Worm (Caenorhabditis elegans) whole organism, L2 larva: ENCODE results near the gene grl-5.

ENCODE experiments used
- F13H6.1 ChIP-seq: sonication (generic microtip); optimal IDR thresholded peaks from 2 replicates; lab custom pipeline; 2016; ENCODE audit warnings: missing genetic modification characterization, missing compliant biosample characterization
- Y55F3AM.14 ChIP-seq: fragments of 200-800 bp; sonication (Bioruptor generic); optimal IDR thresholded peaks from 2 replicates; lab custom pipeline; 2018; ENCODE audit warnings: mild to moderate bottlenecking, missing genetic modification characterization, missing compliant biosample characterization
- aly-2 ChIP-seq: fragments of 150-350 bp; optimal IDR thresholded peaks from 2 replicates; lab custom pipeline; 2014; ENCODE audit warnings: missing biosample characterization, missing genetic modification characterization
- ama-1 ChIP-seq: fragments of 150-350 bp; optimal IDR thresholded peaks from 2 replicates; lab custom pipeline; 2018; ENCODE audit warnings: inconsistent platforms
- blmp-1 ChIP-seq: sonication (generic microtip); optimal IDR thresholded peaks from 2 replicates; lab custom pipeline; 2017; ENCODE audit warnings: missing genetic modification characterization, mild to moderate bottlenecking, missing compliant biosample characterization, antibody characterized with exemption, moderate library complexity; ENCODE audit not compliant: insufficient read depth
- ceh-16 ChIP-seq: fragments of 150-350 bp; optimal IDR thresholded peaks from 2 replicates; lab custom pipeline; 2014; ENCODE audit warnings: missing biosample characterization, missing genetic modification characterization
- crh-2 ChIP-seq: sonication (generic microtip); optimal IDR thresholded peaks from 2 replicates; lab custom pipeline; 2017; ENCODE audit warnings: missing biosample characterization, missing genetic modification characterization
- elt-1 ChIP-seq: fragments of 150-350 bp; optimal IDR thresholded peaks from 2 replicates; lab custom pipeline; 2014; ENCODE audit warnings: missing biosample characterization, missing genetic modification characterization
- elt-3 ChIP-seq: sonication (generic microtip); optimal IDR thresholded peaks from 2 replicates; lab custom pipeline; 2017; ENCODE audit warnings: missing biosample characterization, missing genetic modification characterization
- fos-1 ChIP-seq: fragments of 150-350 bp; optimal IDR thresholded peaks from 2 replicates; lab custom pipeline; 2014; ENCODE audit warnings: missing biosample characterization, missing genetic modification characterization
- gmeb-1 ChIP-seq: fragments of 150-350 bp; optimal IDR thresholded peaks from 2 replicates; lab custom pipeline; 2014; ENCODE audit warnings: missing biosample characterization, missing genetic modification characterization
- lin-11 ChIP-seq: fragments of 150-350 bp; sonication (generic microtip); optimal IDR thresholded peaks from 2 replicates; lab custom pipeline; 2014; ENCODE audit warnings: missing biosample characterization, missing genetic modification characterization, inconsistent platforms, mixed read lengths
- lin-13 ChIP-seq: fragments of 150-350 bp; optimal IDR thresholded peaks from 2 replicates; lab custom pipeline; 2014; ENCODE audit warnings: missing biosample characterization, missing genetic modification reagents, missing genetic modification characterization
- lin-39 ChIP-seq: fragments of 150-350 bp; optimal IDR thresholded peaks from 2 replicates; lab custom pipeline; 2014; ENCODE audit warnings: missing biosample characterization, missing genetic modification reagents, missing genetic modification characterization
- lsy-2 ChIP-seq, 2 experiments: fragments of 150-350 bp in 1 of 2; sonication (generic microtip) in 1 of 2; optimal IDR thresholded peaks; 2 replicates each; lab custom pipeline; 2014 to 2017; ENCODE audit warnings: missing biosample characterization in 2 of 2, missing genetic modification characterization in 2 of 2
- mbf-1 ChIP-seq: sonication (generic microtip); optimal IDR thresholded peaks from 2 replicates; lab custom pipeline; 2017; ENCODE audit warnings: missing biosample characterization, missing genetic modification characterization
- mdl-1 ChIP-seq, 2 experiments: fragments of 150-350 bp in 1 of 2; sonication (generic microtip) in 1 of 2; optimal IDR thresholded peaks; 2 replicates each; lab custom pipeline; 2017; ENCODE audit warnings: missing biosample characterization in 2 of 2, missing genetic modification characterization in 2 of 2
- nhr-10 ChIP-seq: sonication (generic microtip); optimal IDR thresholded peaks from 2 replicates; lab custom pipeline; 2017; ENCODE audit warnings: missing biosample characterization, missing genetic modification characterization
- nhr-11 ChIP-seq: fragments of 150-350 bp; optimal IDR thresholded peaks from 2 replicates; lab custom pipeline; 2014; ENCODE audit warnings: missing biosample characterization, missing genetic modification characterization
- nhr-21 ChIP-seq: fragments of 150-350 bp; optimal IDR thresholded peaks from 2 replicates; lab custom pipeline; 2014; ENCODE audit warnings: missing biosample characterization, missing genetic modification characterization
- nhr-23 ChIP-seq: fragments of 150-350 bp; optimal IDR thresholded peaks from 2 replicates; lab custom pipeline; 2014; ENCODE audit warnings: missing biosample characterization, missing genetic modification reagents, missing genetic modification characterization
- nhr-237 ChIP-seq: fragments of 150-350 bp; optimal IDR thresholded peaks from 2 replicates; lab custom pipeline; 2014; ENCODE audit warnings: missing biosample characterization, missing genetic modification characterization
- nhr-25 ChIP-seq: fragments of 150-350 bp; sonication (generic microtip); optimal IDR thresholded peaks from 3 replicates; lab custom pipeline; 2014; ENCODE audit warnings: missing biosample characterization, missing genetic modification characterization
- nhr-6 ChIP-seq: fragments of 150-350 bp; optimal IDR thresholded peaks from 2 replicates; lab custom pipeline; 2014; ENCODE audit warnings: missing biosample characterization, missing genetic modification characterization
- nhr-77 ChIP-seq: fragments of 150-350 bp; optimal IDR thresholded peaks from 2 replicates; lab custom pipeline; 2014; ENCODE audit warnings: missing biosample characterization, missing genetic modification characterization
- sem-4 ChIP-seq: fragments of 150-350 bp; optimal IDR thresholded peaks from 2 replicates; lab custom pipeline; 2014; ENCODE audit warnings: missing biosample characterization, missing genetic modification reagents, missing genetic modification characterization
- skn-1 ChIP-seq: sonication (generic microtip); optimal IDR thresholded peaks from 2 replicates; lab custom pipeline; 2017; ENCODE audit warnings: missing biosample characterization, missing genetic modification characterization
- sma-3 ChIP-seq: sonication (generic microtip); optimal IDR thresholded peaks from 2 replicates; lab custom pipeline; 2016; ENCODE audit warnings: missing genetic modification reagents, missing genetic modification characterization, missing compliant biosample characterization
- sma-9 ChIP-seq, 2 experiments: fragments of 150-350 bp in 1 of 2; sonication (generic microtip) in 1 of 2; optimal IDR thresholded peaks; 2 replicates each; lab custom pipeline; 2014 to 2016; ENCODE audit warnings: missing genetic modification characterization in 2 of 2, mild to moderate bottlenecking in 1 of 2, missing biosample characterization in 1 of 2, missing compliant biosample characterization in 1 of 2, missing genetic modification reagents in 1 of 2, moderate library complexity in 1 of 2
- snpc-4 ChIP-seq: fragments of 150-350 bp; optimal IDR thresholded peaks from 2 replicates; lab custom pipeline; 2014; ENCODE audit warnings: missing biosample characterization, missing genetic modification characterization
- unc-39 ChIP-seq: fragments of 150-350 bp; optimal IDR thresholded peaks from 2 replicates; lab custom pipeline; 2014; ENCODE audit warnings: missing biosample characterization, missing genetic modification characterization
- unc-55 ChIP-seq: fragments of 150-350 bp; sonication (generic microtip); optimal IDR thresholded peaks from 3 replicates; lab custom pipeline; 2014; ENCODE audit warnings: missing biosample characterization, missing genetic modification reagents, missing genetic modification characterization
- unc-62 ChIP-seq: fragments of 150-350 bp; optimal IDR thresholded peaks from 2 replicates; lab custom pipeline; 2014; ENCODE audit warnings: missing biosample characterization, missing genetic modification reagents, missing genetic modification characterization
- zag-1 ChIP-seq: fragments of 150-350 bp; optimal IDR thresholded peaks from 2 replicates; lab custom pipeline; 2014; ENCODE audit warnings: missing biosample characterization, missing genetic modification characterization
- ztf-1 ChIP-seq: fragments of 200-800 bp; sonication (Bioruptor generic); conservative IDR thresholded peaks from 2 replicates; pipeline ENCODE4 v1.3.6; 2022; ENCODE audit warnings: missing genetic modification characterization, missing compliant biosample characterization
- ztf-11 ChIP-seq: sonication (generic microtip); optimal IDR thresholded peaks from 2 replicates; lab custom pipeline; 2017; ENCODE audit warnings: missing biosample characterization, missing genetic modification characterization
- ztf-4 ChIP-seq: fragments of 150-350 bp; optimal IDR thresholded peaks from 2 replicates; lab custom pipeline; 2014; ENCODE audit warnings: missing biosample characterization, missing genetic modification characterization

The grl-5 gene

ce11 chrV:4377622-4378021 lies 36.8 kb downstream of the grl-5 start, which contains the start of gene F32D1.8:
TSS of gene F32D1.8 (minus strand) at chrV:4377722.
- TF ChIP-seq F13H6.1: no peak
- no peak for TF ChIP-seq lin-13 (GFP tag; lab: Kevin White, UChicago)
- no peak for TF ChIP-seq fos-1 (tag; lab: Kevin White, UChicago)
- no peak for TF ChIP-seq nhr-21 (tag; lab: Kevin White, UChicago)
- TF ChIP-seq unc-62: no peak
- TF ChIP-seq sma-3: no peak
- TF ChIP-seq skn-1 (tag; lab: Kevin White, UChicago): no peak
- no peak for TF ChIP-seq gmeb-1 (tag; lab: Kevin White, UChicago)
- TF ChIP-seq lin-11 (tag; lab: Kevin White, UChicago): no peak
- TF ChIP-seq nhr-11 (tag; lab: Kevin White, UChicago): no peak
- TF ChIP-seq ama-1 (lab: Kevin White, UChicago): no peak
- TF ChIP-seq mdl-1 (tag; optimal IDR thresholded peaks at IDR 0.05; lab: Kevin White, UChicago): no peak
- TF ChIP-seq mbf-1 (tag; lab: Kevin White, UChicago): no peak
- no peak for TF ChIP-seq ceh-16 (tag; lab: Kevin White, UChicago)
- TF ChIP-seq, all 48 proteins: peak for 0

ce11 chrV:4375807-4376564 lies 38.5 kb downstream of the grl-5 start, which contains the start of gene F32D1.7:
TSS of gene F32D1.7 (minus strand) at chrV:4376173.
- TF ChIP-seq sem-4 (tag; lab: Kevin White, UChicago) (no peak), lsy-2 (tag; optimal IDR thresholded peaks at IDR 0.05; lab: Kevin White, UChicago) (no peak), sma-9 (GFP tag; optimal IDR thresholded peaks at IDR 0.05; lab: Kevin White, UChicago) (no peak), sma-9 (tag; optimal IDR thresholded peaks at IDR 0.05; lab: Kevin White, UChicago) (no peak), nhr-25 (tag; lab: Kevin White, UChicago) (no peak), nhr-77 (tag; lab: Kevin White, UChicago) (no peak), nhr-237 (tag; lab: Kevin White, UChicago) (no peak), ama-1 (lab: Kevin White, UChicago) (no peak), nhr-23 (tag; lab: Kevin White, UChicago) (no peak), Y55F3AM.14 (no peak), nhr-10 (tag; lab: Kevin White, UChicago) (no peak), ztf-4 (tag; lab: Kevin White, UChicago) (no peak), ztf-1 (GFP tag; lab: Robert Waterston, UW) (no peak), F13H6.1 (no peak), zag-1 (tag; lab: Kevin White, UChicago) (no peak), snpc-4 (no peak), crh-2 (tag; lab: Kevin White, UChicago) (no peak)

ce11 chrV:4374625-4375024 lies 39.8 kb downstream of the grl-5 start, which contains the start of gene neg-1:
TSS of gene neg-1 (minus strand) at chrV:4374874.
- TF ChIP-seq elt-1 (tag; lab: Kevin White, UChicago) (no peak), nhr-23 (tag; lab: Kevin White, UChicago) (no peak), unc-55 (no peak), ztf-11 (tag; lab: Kevin White, UChicago) (no peak), sem-4 (tag; lab: Kevin White, UChicago) (no peak), crh-2 (tag; lab: Kevin White, UChicago) (no peak), nhr-6 (tag; lab: Kevin White, UChicago) (no peak), ceh-16 (tag; lab: Kevin White, UChicago) (no peak), lin-39 (no peak), blmp-1 (no peak), nhr-11 (tag; lab: Kevin White, UChicago) (no peak), mbf-1 (tag; lab: Kevin White, UChicago) (no peak), gmeb-1 (tag; lab: Kevin White, UChicago) (no peak), unc-39 (tag; lab: Kevin White, UChicago) (no peak), aly-2 (tag; lab: Kevin White, UChicago) (no peak), fos-1 (tag; lab: Kevin White, UChicago) (no peak), elt-3 (tag; lab: Kevin White, UChicago) (no peak)
